In genomic region chrIV:3783910-3784309, ce11 we compare ENCODE assay signal across 2 worm cellular contexts.
A peak's percentile ranks its signal among the peaks of the same experiment; 100 is the strongest.
TF ChIP-seq lines count a peak whose summit lies in the region.

TSS of gene glct-6 (plus strand) at chrIV:3784210.

TF ChIP-seq in whole organism, L1 larva, 84 proteins besides CTCF, POLR2A, EP300 and RAD21:
- TF ChIP-seq snu-23 (GFP tag; optimal IDR thresholded peaks at IDR 0.05; lab: Kevin White, UChicago) (peak; percentile 0), sox-4 (tag; optimal IDR thresholded peaks at IDR 0.05; lab: Kevin White, UChicago) (no peak)

TF ChIP-seq in whole organism, L4 larva, 104 proteins besides CTCF, POLR2A, EP300 and RAD21:
- TF ChIP-seq nhr-237 (tag; optimal IDR thresholded peaks at IDR 0.05; lab: Kevin White, UChicago) (no peak), lin-39 (tag; optimal IDR thresholded peaks at IDR 0.05; lab: Kevin White, UChicago) (no peak), aha-1 (tag; lab: Kevin White, UChicago) (peak; percentile 59)

Comparison
In these comparisons a context has a peak if more than half of its experiments do, and no peak if none do; other contexts are left out.
1. Of the 29 proteins assayed by ChIP-seq in both whole organism, L4 larva and whole organism, L1 larva: peak only in whole organism, L4 larva: aha-1; only in whole organism, L1 larva: none; in both: none; in neither: 28.